Worm (Caenorhabditis elegans) whole organism, L4/young adult: ENCODE data around the gene rpoa-12.

Source experiments
- W03F9.2 ChIP-seq: fragments of 150-350 bp; optimal IDR thresholded peaks from 2 replicates; lab custom pipeline; 2014; ENCODE audit warnings: missing biosample characterization, missing genetic modification characterization
- dao-5 ChIP-seq: sonication (generic microtip); optimal IDR thresholded peaks from 2 replicates; lab custom pipeline; 2016; ENCODE audit warnings: missing genotype, missing genetic modification characterization, moderate library complexity, missing compliant biosample characterization
- him-1 ChIP-seq: sonication (generic microtip); optimal IDR thresholded peaks from 2 replicates; lab custom pipeline; 2016; ENCODE audit warnings: missing genotype, missing genetic modification reagents, missing genetic modification characterization, missing compliant biosample characterization

- TF ChIP-seq W03F9.2 (no peak), dao-5 (tag; lab: Kevin White, UChicago) (no peak), him-1 (tag; lab: Kevin White, UChicago) (no peak)
These were observed 16.1 kb upstream of the rpoa-12 start for ce11 chrV:14439236-14439635.
